Fruit fly (Drosophila melanogaster): ENCODE data around the gene CG43999.

dm6 chr3R:23903425-23903824, 25.4 kb downstream of the CG43999 start:
- TF ChIP-seq dac (GFP tag; optimal IDR thresholded peaks at IDR 0.05) (no peak), Sox15 (GFP tag; optimal IDR thresholded peaks at IDR 0.05) (no peak), CG10669 (GFP tag; optimal IDR thresholded peaks at IDR 0.05) (no peak), CG16779 (tag; optimal IDR thresholded peaks at IDR 0.05) (no peak), Lpt (GFP tag; optimal IDR thresholded peaks at IDR 0.05) (no peak), CG6163 (GFP tag; IDR thresholded peaks at IDR 0.05) (no peak), CG31627 (GFP tag; optimal IDR thresholded peaks at IDR 0.05) (no peak), Sox14 (GFP tag; optimal IDR thresholded peaks at IDR 0.05) (no peak), CG1621 (tag; optimal IDR thresholded peaks at IDR 0.05) (no peak), Eip93F (GFP tag; optimal IDR thresholded peaks at IDR 0.05) (no peak), CG6808 (GFP tag; optimal IDR thresholded peaks at IDR 0.05) (no peak), CG6792 (GFP tag; optimal IDR thresholded peaks at IDR 0.05) (no peak), OdsH (GFP tag; optimal IDR thresholded peaks at IDR 0.05) (no peak), fd59A (GFP tag; optimal IDR thresholded peaks at IDR 0.05) (no peak)
